Fruit fly (Drosophila melanogaster): ENCODE data around the gene CG9286.

DNA sequence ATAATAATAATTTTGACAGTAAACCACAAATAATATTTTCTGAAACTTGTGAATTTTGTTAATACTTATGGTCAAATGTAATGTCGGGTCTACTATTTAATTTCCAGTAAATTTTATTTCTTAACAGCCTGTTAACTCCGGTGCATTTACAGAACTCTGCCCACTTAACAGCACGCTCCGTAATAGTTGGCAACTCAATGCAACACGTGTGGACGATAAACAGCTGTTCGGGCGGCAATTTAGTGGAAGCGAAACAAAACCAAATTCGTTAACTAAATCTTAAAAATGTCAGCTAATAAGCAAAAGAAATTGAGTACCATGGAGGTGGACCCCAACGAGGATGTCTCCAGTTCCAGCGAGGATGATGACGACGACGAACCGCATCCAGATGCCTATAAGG is at the start of gene CG9286:
- TF ChIP-seq psq (optimal IDR thresholded peaks at IDR 0.05) = no peak
- TF ChIP-seq EcR (GFP tag; optimal IDR thresholded peaks at IDR 0.05) = no peak
- TF ChIP-seq usp (GFP tag; optimal IDR thresholded peaks at IDR 0.05) = no peak
- no peak for TF ChIP-seq pan (optimal IDR thresholded peaks at IDR 0.05)
- no peak for TF ChIP-seq CG8478 (optimal IDR thresholded peaks at IDR 0.05)
